Worm (Caenorhabditis elegans) whole organism, L4 larva: Measurements from ENCODE around the gene ZK822.1.

Source experiments
- F26F4.8 ChIP-seq: fragments of 200-800 bp; sonication (Bioruptor generic); conservative IDR thresholded peaks from 2 replicates; pipeline ENCODE4 v1.3.6; 2022; ENCODE audit warnings: missing genetic modification characterization, missing compliant biosample characterization
- F37D6.2 ChIP-seq: sonication (generic microtip); optimal IDR thresholded peaks from 2 replicates; lab custom pipeline; 2016; ENCODE audit warnings: mild to moderate bottlenecking, missing genetic modification characterization, missing compliant biosample characterization
- T20F7.1 ChIP-seq: fragments of 200-800 bp; sonication (Bioruptor generic); optimal IDR thresholded peaks from 2 replicates; lab custom pipeline; 2018; ENCODE audit warnings: mild to moderate bottlenecking, missing genetic modification characterization, missing compliant biosample characterization
- T26A8.4 ChIP-seq: fragments of 200-800 bp; sonication (Bioruptor generic); IDR thresholded peaks from 2 replicates; pipeline ENCODE4 v1.3.6; 2022; ENCODE audit warnings: missing genetic modification characterization, missing compliant biosample characterization
- Y105C5A.15 ChIP-seq: fragments of 200-800 bp; sonication (Bioruptor generic); IDR thresholded peaks from 2 replicates; pipeline ENCODE4 v1.3.6; 2022; ENCODE audit warnings: missing genetic modification characterization, missing compliant biosample characterization
- Y75B8A.6 ChIP-seq: fragments of 200-800 bp; sonication (Bioruptor generic); IDR thresholded peaks from 2 replicates; pipeline ENCODE4 v1.3.6; 2022; ENCODE audit warnings: missing genetic modification reagents, missing genetic modification characterization, missing compliant biosample characterization
- ZK337.2 ChIP-seq: fragments of 200-800 bp; sonication (Bioruptor generic); IDR thresholded peaks from 2 replicates; pipeline ENCODE4 v1.3.6; 2022; ENCODE audit warnings: missing genetic modification reagents, missing genetic modification characterization, missing compliant biosample characterization
- aha-1 ChIP-seq: fragments of 150-350 bp; peaks from one replicate; lab custom pipeline; 2014; ENCODE audit warnings: missing biosample characterization, missing genetic modification characterization
- ceh-28 ChIP-seq: fragments of 150-350 bp; optimal IDR thresholded peaks from 2 replicates; lab custom pipeline; 2014; ENCODE audit warnings: missing biosample characterization, missing genetic modification reagents, missing genetic modification characterization
- ceh-32 ChIP-seq: sonication (generic microtip); optimal IDR thresholded peaks from 2 replicates; lab custom pipeline; 2016; ENCODE audit warnings: mild to moderate bottlenecking, missing genetic modification characterization, missing compliant biosample characterization; ENCODE audit not compliant: poor library complexity
- ceh-62 ChIP-seq: sonication (generic microtip); optimal IDR thresholded peaks from 2 replicates; lab custom pipeline; 2017; ENCODE audit warnings: missing biosample characterization, missing genetic modification characterization
- ceh-82 ChIP-seq: sonication (generic microtip); optimal IDR thresholded peaks from 2 replicates; lab custom pipeline; 2017; ENCODE audit warnings: missing biosample characterization, missing genetic modification characterization
- daf-16 ChIP-seq, 3 experiments: sonication (generic microtip); optimal IDR thresholded peaks; 2 replicates each; lab custom pipeline; 2016 to 2017; ENCODE audit warnings: missing genetic modification characterization in 3 of 3, missing genetic modification reagents in 3 of 3, mild to moderate bottlenecking in 2 of 3, missing compliant biosample characterization in 2 of 3, missing biosample characterization in 1 of 3, moderate library complexity in 1 of 3
- daf-8 ChIP-seq: fragments of 200-800 bp; sonication (Bioruptor generic); IDR thresholded peaks from 2 replicates; pipeline ENCODE4 v1.3.6; 2022; ENCODE audit warnings: missing genetic modification characterization, missing compliant biosample characterization
- dmd-8 ChIP-seq: fragments of 200-800 bp; sonication (Bioruptor generic); IDR thresholded peaks from 2 replicates; pipeline ENCODE4 v1.3.6; 2022; ENCODE audit warnings: missing genetic modification characterization, missing compliant biosample characterization
- dpl-1 ChIP-seq: fragments of 150-350 bp; optimal IDR thresholded peaks from 2 replicates; lab custom pipeline; 2014; ENCODE audit warnings: missing biosample characterization, missing genetic modification reagents, missing genetic modification characterization
- duxl-1 ChIP-seq: sonication (generic microtip); optimal IDR thresholded peaks from 2 replicates; lab custom pipeline; 2016; ENCODE audit warnings: mild to moderate bottlenecking, missing genetic modification characterization, moderate library complexity, missing compliant biosample characterization; ENCODE audit not compliant: poor library complexity
- dve-1 ChIP-seq: sonication (generic microtip); optimal IDR thresholded peaks from 2 replicates; lab custom pipeline; 2017; ENCODE audit warnings: antibody characterized with exemption, mild to moderate bottlenecking, missing genetic modification characterization, missing compliant biosample characterization; ENCODE audit not compliant: insufficient read depth
- hif-1 ChIP-seq, 2 experiments: sonication (generic microtip); optimal IDR thresholded peaks; 2 replicates each; lab custom pipeline; 2016 to 2017; ENCODE audit warnings: missing compliant biosample characterization in 2 of 2, missing genetic modification characterization in 2 of 2, missing genetic modification reagents in 2 of 2, missing genotype in 2 of 2, mild to moderate bottlenecking in 1 of 2
- hlh-30 ChIP-seq: sonication (generic microtip); optimal IDR thresholded peaks from 2 replicates; lab custom pipeline; 2017; ENCODE audit warnings: antibody characterized with exemption, mild to moderate bottlenecking, missing genetic modification characterization, missing compliant biosample characterization; ENCODE audit not compliant: insufficient read depth
- jun-1 ChIP-seq: fragments of 150-350 bp; optimal IDR thresholded peaks from 2 replicates; lab custom pipeline; 2014; ENCODE audit warnings: missing biosample characterization, missing genetic modification reagents, missing genetic modification characterization
- lim-7 ChIP-seq: fragments of 200-800 bp; sonication (Bioruptor generic); IDR thresholded peaks from 2 replicates; pipeline ENCODE4 v1.3.6; 2022; ENCODE audit warnings: missing genetic modification characterization, missing compliant biosample characterization
- lin-13 ChIP-seq: fragments of 150-350 bp; optimal IDR thresholded peaks from 2 replicates; lab custom pipeline; 2014; ENCODE audit warnings: missing biosample characterization, missing genetic modification reagents, missing genetic modification characterization
- lin-38 ChIP-seq: fragments of 200-800 bp; sonication (Bioruptor generic); IDR thresholded peaks from 2 replicates; pipeline ENCODE4 v1.3.6; 2022; ENCODE audit warnings: missing genetic modification reagents, missing genetic modification characterization, missing compliant biosample characterization
- madf-9 ChIP-seq: fragments of 200-800 bp; sonication (Bioruptor generic); conservative IDR thresholded peaks from 2 replicates; pipeline ENCODE4 v1.3.6; 2022; ENCODE audit warnings: missing genetic modification reagents, missing genetic modification characterization, missing compliant biosample characterization
- mdl-1 ChIP-seq, 2 experiments: fragments of 150-350 bp in 1 of 2; sonication (generic microtip) in 1 of 2; optimal IDR thresholded peaks; 2 replicates each; lab custom pipeline; 2014 to 2017; ENCODE audit warnings: missing biosample characterization in 2 of 2, missing genetic modification characterization in 2 of 2
- mxl-2 ChIP-seq: fragments of 200-800 bp; sonication (Bioruptor generic); conservative IDR thresholded peaks from 2 replicates; pipeline ENCODE4 v1.3.6; 2022; ENCODE audit warnings: missing genetic modification reagents, missing genetic modification characterization, missing compliant biosample characterization
- mxl-3 ChIP-seq: fragments of 200-800 bp; sonication (Bioruptor generic); optimal IDR thresholded peaks from 2 replicates; lab custom pipeline; 2018; ENCODE audit warnings: mild to moderate bottlenecking, missing genetic modification characterization, missing compliant biosample characterization
- nhr-11 ChIP-seq: fragments of 150-350 bp; optimal IDR thresholded peaks from 2 replicates; lab custom pipeline; 2014; ENCODE audit warnings: missing biosample characterization, missing genetic modification characterization
- nhr-28 ChIP-seq: fragments of 150-350 bp; optimal IDR thresholded peaks from 2 replicates; lab custom pipeline; 2014; ENCODE audit warnings: missing biosample characterization, missing genetic modification characterization
- nhr-48 ChIP-seq: sonication (generic microtip); optimal IDR thresholded peaks from 2 replicates; lab custom pipeline; 2016; ENCODE audit warnings: mild to moderate bottlenecking, missing genetic modification characterization, missing compliant biosample characterization
- nhr-6 ChIP-seq: fragments of 150-350 bp; optimal IDR thresholded peaks from 2 replicates; lab custom pipeline; 2014; ENCODE audit warnings: missing biosample characterization, missing genetic modification characterization
- nhr-77 ChIP-seq: fragments of 150-350 bp; optimal IDR thresholded peaks from 2 replicates; lab custom pipeline; 2014; ENCODE audit warnings: missing biosample characterization, missing genetic modification characterization
- snpc-1.2 ChIP-seq: fragments of 200-800 bp; sonication (Bioruptor generic); IDR thresholded peaks from 2 replicates; pipeline ENCODE4 v1.3.6; 2022; ENCODE audit warnings: missing genetic modification reagents, missing genetic modification characterization, missing compliant biosample characterization
- spr-1 ChIP-seq: sonication (generic microtip); optimal IDR thresholded peaks from 2 replicates; lab custom pipeline; 2016; ENCODE audit warnings: mild to moderate bottlenecking, missing genetic modification characterization, missing compliant biosample characterization
- tra-1 ChIP-seq: fragments of 200-800 bp; sonication (Bioruptor generic); IDR thresholded peaks from 2 replicates; pipeline ENCODE4 v1.3.6; 2022; ENCODE audit warnings: missing genetic modification reagents, missing genetic modification characterization, missing compliant biosample characterization
- unc-130 ChIP-seq: sonication (generic microtip); optimal IDR thresholded peaks from 2 replicates; lab custom pipeline; 2016; ENCODE audit warnings: missing genetic modification reagents, missing genetic modification characterization, missing compliant biosample characterization
- unc-62 ChIP-seq, 3 experiments: fragments of 150-350 bp in 1 of 3; sonication (generic microtip); optimal IDR thresholded peaks in 2 of 3; peaks in 1 of 3; 1 replicate in 1 of 3; 2 replicates in 2 of 3; lab custom pipeline; 2014 to 2017; ENCODE audit warnings: missing biosample characterization in 3 of 3, missing genetic modification characterization in 3 of 3, missing genetic modification reagents in 3 of 3, missing genotype in 1 of 3
- zag-1 ChIP-seq: fragments of 150-350 bp; optimal IDR thresholded peaks from 2 replicates; lab custom pipeline; 2014; ENCODE audit warnings: missing biosample characterization, missing genetic modification characterization
- zip-11 ChIP-seq: fragments of 200-800 bp; sonication (Bioruptor generic); IDR thresholded peaks from 2 replicates; pipeline ENCODE4 v1.3.6; 2022; ENCODE audit warnings: missing genetic modification characterization, missing compliant biosample characterization

Gene ZK822.1

ce11 chrIV:11922011-11922410 is at the start of gene ZK822.1:
Gene ZK822.1 (minus strand): TSS chrIV:11922131.
- TF ChIP-seq daf-8 (GFP tag; lab: Robert Waterston, UW) (no peak), lim-7 (GFP tag; lab: Robert Waterston, UW) (no peak), ceh-82 (tag; lab: Kevin White, UChicago) (no peak), tra-1 (GFP tag; lab: Robert Waterston, UW) (no peak), nhr-77 (no peak), snpc-1.2 (GFP tag; lab: Robert Waterston, UW) (no peak), Y75B8A.6 (no peak)
- TF ChIP-seq, all 104 proteins: peak for 0

ce11 chrIV:11970171-11970570 is 48.2 kb upstream of the ZK822.1 start, which contains the start of gene ZK829.9:
Gene ZK829.9 (plus strand): TSS chrIV:11970534.
- TF ChIP-seq dve-1 (tag; lab: Kevin White, UChicago) (no peak), nhr-11 (tag; lab: Kevin White, UChicago) (no peak), ceh-28 (tag; lab: Kevin White, UChicago) (no peak), hlh-30 (tag; lab: Kevin White, UChicago) (no peak), zag-1 (tag; lab: Kevin White, UChicago) (no peak), ceh-62 (tag; lab: Kevin White, UChicago) (no peak), madf-9 (no peak), zip-11 (GFP tag; lab: Robert Waterston, UW) (no peak), Y105C5A.15 (GFP tag; lab: Robert Waterston, UW) (no peak), lim-7 (GFP tag; lab: Robert Waterston, UW) (no peak), unc-62 (GFP tag; optimal IDR thresholded peaks at IDR 0.05 in 1 of 2; lab: Kevin White, UChicago) (no peak), unc-62 (tag; optimal IDR thresholded peaks at IDR 0.05; lab: Kevin White, UChicago) (no peak), dmd-8 (GFP tag; lab: Robert Waterston, UW) (no peak), hif-1 (tag; optimal IDR thresholded peaks at IDR 0.05; lab: Kevin White, UChicago) (no peak)
- TF ChIP-seq, all 104 proteins: peak for 0

ce11 chrIV:11965327-11965726 is 43.4 kb upstream of the ZK822.1 start, which contains the start of gene srj-1:
Gene srj-1 (minus strand): TSS chrIV:11965427.
- TF ChIP-seq unc-62 (GFP tag; optimal IDR thresholded peaks at IDR 0.05 in 1 of 2; lab: Kevin White, UChicago) (peak in 1 of 2 experiments; percentile 33), unc-62 (tag; optimal IDR thresholded peaks at IDR 0.05; lab: Kevin White, UChicago) (no peak), duxl-1 (tag; lab: Kevin White, UChicago) (no peak), nhr-11 (tag; lab: Kevin White, UChicago) (peak; percentile 55)

ce11 chrIV:11961485-11962255 is 39.7 kb upstream of the ZK822.1 start, which contains the start of gene ZK829.7:
Gene ZK829.7 (minus strand): TSS chrIV:11961535.
- TF ChIP-seq hif-1 (tag; optimal IDR thresholded peaks at IDR 0.05; lab: Kevin White, UChicago): peak; percentile 3 to 80
- peak; percentile 43 for TF ChIP-seq F37D6.2 (tag; lab: Kevin White, UChicago)
- peak; percentile 7 for TF ChIP-seq spr-1 (tag; lab: Kevin White, UChicago)
- no peak for TF ChIP-seq lin-13 (GFP tag; lab: Kevin White, UChicago)
- no peak for TF ChIP-seq F26F4.8
- TF ChIP-seq daf-16 (GFP tag; optimal IDR thresholded peaks at IDR 0.05; lab: Kevin White, UChicago): peak in 1 of 2 experiments; percentile 62
- no peak for TF ChIP-seq daf-16 (tag; optimal IDR thresholded peaks at IDR 0.05; lab: Kevin White, UChicago)
- TF ChIP-seq lin-38: no peak; the same call in 1 of the 2 replicates
- peak; percentile 44 for TF ChIP-seq jun-1 (tag; lab: Kevin White, UChicago)
- peak; percentile 99 for TF ChIP-seq mxl-2
- TF ChIP-seq ZK337.2: no peak
- peak; percentile 77 for TF ChIP-seq snpc-1.2 (GFP tag; lab: Robert Waterston, UW)
- peak; percentile 4 for TF ChIP-seq nhr-6 (tag; lab: Kevin White, UChicago)
- peak; percentile 57 for TF ChIP-seq nhr-28 (tag; lab: Kevin White, UChicago)
- peak; percentile 42 for TF ChIP-seq aha-1
- TF ChIP-seq dpl-1 (GFP tag; lab: Kevin White, UChicago): peak; percentile 95
- peak; percentile 13 for TF ChIP-seq nhr-77
- TF ChIP-seq T20F7.1 (GFP tag; lab: Kevin White, UChicago): peak; percentile 55
- TF ChIP-seq ceh-32 (tag; lab: Kevin White, UChicago): peak; percentile 11
- peak in 1 of 2 experiments; percentile 10 for TF ChIP-seq mdl-1 (tag; optimal IDR thresholded peaks at IDR 0.05; lab: Kevin White, UChicago)
- no peak for TF ChIP-seq unc-130 (GFP tag; lab: Kevin White, UChicago)
- peak; percentile 52; the same call in 1 of the 2 replicates for TF ChIP-seq T26A8.4 (GFP tag; lab: Robert Waterston, UW)
- no peak for TF ChIP-seq mxl-3 (GFP tag; lab: Kevin White, UChicago)
- peak in 1 of 2 experiments; percentile 96 for TF ChIP-seq unc-62 (GFP tag; optimal IDR thresholded peaks at IDR 0.05 in 1 of 2; lab: Kevin White, UChicago)
- TF ChIP-seq unc-62 (tag; optimal IDR thresholded peaks at IDR 0.05; lab: Kevin White, UChicago): no peak
- TF ChIP-seq nhr-48 (tag; lab: Kevin White, UChicago): peak; percentile 53
- TF ChIP-seq hlh-30 (tag; lab: Kevin White, UChicago): peak; percentile 55
- peak; percentile 49 for TF ChIP-seq dve-1 (tag; lab: Kevin White, UChicago)
